Worm (Caenorhabditis elegans) whole organism, young adult: ENCODE measurements around the gene srd-50.

ENCODE experiments used
- B0336.3 ChIP-seq: fragments of 200-800 bp; sonication (Bioruptor generic); IDR thresholded peaks from 2 replicates; pipeline ENCODE4 v1.3.6; 2022; ENCODE audit warnings: missing genetic modification characterization, missing compliant biosample characterization
- D2030.7 ChIP-seq: fragments of 200-800 bp; sonication (Bioruptor generic); IDR thresholded peaks from 2 replicates; pipeline ENCODE4 v1.3.6; 2022; ENCODE audit warnings: missing genetic modification reagents, missing genetic modification characterization, missing compliant biosample characterization
- F23B12.7 ChIP-seq: sonication (generic microtip); optimal IDR thresholded peaks from 2 replicates; lab custom pipeline; 2017; ENCODE audit warnings: missing genetic modification characterization, mild to moderate bottlenecking, missing compliant biosample characterization, antibody characterized with exemption, moderate library complexity; ENCODE audit not compliant: insufficient read depth
- F37B4.10 ChIP-seq: fragments of 200-800 bp; sonication (Bioruptor generic); IDR thresholded peaks from 2 replicates; pipeline ENCODE4 v1.3.6; 2022; ENCODE audit warnings: missing genetic modification characterization, missing compliant biosample characterization
- F55B11.4 ChIP-seq: sonication (generic microtip); optimal IDR thresholded peaks from 2 replicates; lab custom pipeline; 2016; ENCODE audit warnings: missing compliant biosample characterization, missing genetic modification characterization, borderline replicate concordance; ENCODE audit not compliant: insufficient read depth
- K11D2.4 ChIP-seq: fragments of 200-800 bp; sonication (Bioruptor generic); IDR thresholded peaks from 2 replicates; pipeline ENCODE4 v1.3.6; 2022; ENCODE audit warnings: missing genetic modification reagents, missing genetic modification characterization, missing compliant biosample characterization
- Y53F4B.3 ChIP-seq: fragments of 200-800 bp; sonication (Bioruptor generic); IDR thresholded peaks from 2 replicates; pipeline ENCODE4 v1.3.6; 2022; ENCODE audit warnings: missing genetic modification reagents, missing genetic modification characterization, missing compliant biosample characterization
- Y53G8AR.9 ChIP-seq: fragments of 200-800 bp; sonication (Bioruptor generic); conservative IDR thresholded peaks from 2 replicates; pipeline ENCODE4 v1.3.6; 2022; ENCODE audit warnings: missing genetic modification reagents, missing genetic modification characterization, missing compliant biosample characterization
- Y67H2A.10 ChIP-seq: fragments of 200-800 bp; sonication (Bioruptor generic); conservative IDR thresholded peaks from 2 replicates; pipeline ENCODE4 v1.3.6; 2022; ENCODE audit warnings: missing genetic modification reagents, missing genetic modification characterization, missing compliant biosample characterization
- ZK185.1 ChIP-seq: sonication (generic microtip); optimal IDR thresholded peaks from 2 replicates; lab custom pipeline; 2016; ENCODE audit warnings: mild to moderate bottlenecking, missing genetic modification characterization, missing compliant biosample characterization; ENCODE audit not compliant: poor library complexity, severe bottlenecking
- akir-1 ChIP-seq: fragments of 200-800 bp; sonication (Bioruptor generic); optimal IDR thresholded peaks from 2 replicates; lab custom pipeline; 2018; ENCODE audit warnings: mild to moderate bottlenecking, missing genetic modification characterization, moderate library complexity, missing compliant biosample characterization
- ama-1 ChIP-seq, 3 experiments: fragments of 150-350 bp in 1 of 3; sonication (generic microtip) in 2 of 3; optimal IDR thresholded peaks; 2 replicates each; lab custom pipeline; 2014 to 2018; ENCODE audit warnings: missing biosample characterization in 2 of 3, missing genetic modification characterization in 2 of 3, missing genetic modification reagents in 2 of 3
- athp-1 ChIP-seq: sonication (generic microtip); optimal IDR thresholded peaks from 2 replicates; lab custom pipeline; 2017; ENCODE audit warnings: mild to moderate bottlenecking, missing genetic modification characterization, missing compliant biosample characterization
- attf-3 ChIP-seq: fragments of 200-800 bp; sonication (Bioruptor generic); conservative IDR thresholded peaks from 2 replicates; pipeline ENCODE4 v1.3.6; 2022; ENCODE audit warnings: missing genetic modification reagents, missing genetic modification characterization, missing compliant biosample characterization
- attf-5 ChIP-seq: fragments of 200-800 bp; sonication (Bioruptor generic); optimal IDR thresholded peaks from 2 replicates; lab custom pipeline; 2018; ENCODE audit warnings: mild to moderate bottlenecking, missing genetic modification characterization, missing compliant biosample characterization
- cebp-2 ChIP-seq: fragments of 200-800 bp; sonication (Bioruptor generic); IDR thresholded peaks from 2 replicates; pipeline ENCODE4 v1.3.6; 2022; ENCODE audit warnings: missing genetic modification characterization, missing compliant biosample characterization
- ceh-27 ChIP-seq: fragments of 200-800 bp; sonication (Bioruptor generic); optimal IDR thresholded peaks from 2 replicates; lab custom pipeline; 2018; ENCODE audit warnings: mild to moderate bottlenecking, missing genetic modification characterization, moderate library complexity, missing compliant biosample characterization
- chd-7 ChIP-seq: sonication (generic microtip); optimal IDR thresholded peaks from 2 replicates; lab custom pipeline; 2016; ENCODE audit warnings: mild to moderate bottlenecking, missing genetic modification characterization, moderate library complexity, missing compliant biosample characterization
- die-1 ChIP-seq: sonication (generic microtip); optimal IDR thresholded peaks from 2 replicates; lab custom pipeline; 2016; ENCODE audit warnings: missing genotype, mild to moderate bottlenecking, missing genetic modification characterization, missing compliant biosample characterization
- dox-1 ChIP-seq: fragments of 200-800 bp; sonication (Bioruptor generic); IDR thresholded peaks from 2 replicates; pipeline ENCODE4 v1.3.6; 2022; ENCODE audit warnings: missing genetic modification reagents, missing genetic modification characterization, missing compliant biosample characterization
- egl-44 ChIP-seq: fragments of 200-800 bp; sonication (Bioruptor generic); IDR thresholded peaks from 2 replicates; pipeline ENCODE4 v1.3.6; 2022; ENCODE audit warnings: missing genetic modification reagents, missing genetic modification characterization, missing compliant biosample characterization
- egrh-3 ChIP-seq: fragments of 200-800 bp; sonication (Bioruptor generic); IDR thresholded peaks from 2 replicates; pipeline ENCODE4 v1.3.6; 2022; ENCODE audit warnings: missing genetic modification reagents, missing genetic modification characterization, missing compliant biosample characterization
- ets-4 ChIP-seq: fragments of 200-800 bp; sonication (Bioruptor generic); optimal IDR thresholded peaks from 2 replicates; lab custom pipeline; 2018; ENCODE audit warnings: mild to moderate bottlenecking, missing genetic modification characterization, missing compliant biosample characterization
- gei-17 ChIP-seq: fragments of 200-800 bp; sonication (Bioruptor generic); optimal IDR thresholded peaks from 2 replicates; lab custom pipeline; 2018; ENCODE audit warnings: mild to moderate bottlenecking, missing genetic modification characterization, missing compliant biosample characterization
- hmg-1.2 ChIP-seq: fragments of 200-800 bp; sonication (Bioruptor generic); IDR thresholded peaks from 2 replicates; pipeline ENCODE4 v1.3.6; 2022; ENCODE audit warnings: missing genetic modification reagents, missing genetic modification characterization, missing compliant biosample characterization
- lag-1 ChIP-seq: fragments of 200-800 bp; sonication (Bioruptor generic); IDR thresholded peaks from 2 replicates; pipeline ENCODE4 v1.3.6; 2022; ENCODE audit warnings: missing genetic modification reagents, missing genetic modification characterization, missing compliant biosample characterization
- let-607 ChIP-seq, 2 experiments: fragments of 200-800 bp in 1 of 2; sonication (Bioruptor generic) in 1 of 2; sonication (generic microtip) in 1 of 2; optimal IDR thresholded peaks; 2 replicates each; lab custom pipeline; 2016 to 2018; ENCODE audit warnings: mild to moderate bottlenecking in 2 of 2, missing compliant biosample characterization in 2 of 2, missing genetic modification characterization in 2 of 2, moderate library complexity in 2 of 2, missing genotype in 1 of 2
- lin-26 ChIP-seq: fragments of 200-800 bp; sonication (Bioruptor generic); IDR thresholded peaks from 2 replicates; pipeline ENCODE4 v1.3.6; 2022; ENCODE audit warnings: missing genetic modification reagents, missing genetic modification characterization, missing compliant biosample characterization
- lin-35 ChIP-seq, 3 experiments: fragments of 150-350 bp in 2 of 3; sonication (generic microtip) in 1 of 3; optimal IDR thresholded peaks; 2 replicates each; lab custom pipeline; 2014 to 2018; ENCODE audit warnings: missing biosample characterization in 3 of 3, missing genetic modification characterization in 3 of 3, missing genetic modification reagents in 3 of 3
- madf-10 ChIP-seq: sonication (generic microtip); optimal IDR thresholded peaks from 2 replicates; lab custom pipeline; 2016; ENCODE audit warnings: mild to moderate bottlenecking, missing genetic modification characterization, missing compliant biosample characterization
- madf-6 ChIP-seq: fragments of 200-800 bp; sonication (Bioruptor generic); IDR thresholded peaks from 2 replicates; pipeline ENCODE4 v1.3.6; 2022; ENCODE audit warnings: missing genetic modification reagents, missing genetic modification characterization, missing compliant biosample characterization
- mcd-1 ChIP-seq: fragments of 200-800 bp; sonication (Bioruptor generic); IDR thresholded peaks from 2 replicates; pipeline ENCODE4 v1.3.6; 2022; ENCODE audit warnings: missing genetic modification reagents, missing genetic modification characterization, missing compliant biosample characterization
- mel-28 ChIP-seq: sonication (generic microtip); optimal IDR thresholded peaks from 2 replicates; lab custom pipeline; 2016; ENCODE audit warnings: borderline replicate concordance, mild to moderate bottlenecking, missing genetic modification characterization, missing compliant biosample characterization
- nfyb-1 ChIP-seq: fragments of 200-800 bp; sonication (Bioruptor generic); IDR thresholded peaks from 2 replicates; pipeline ENCODE4 v1.3.6; 2022; ENCODE audit warnings: missing genetic modification reagents, missing genetic modification characterization, missing compliant biosample characterization
- nhr-179 ChIP-seq: sonication (generic microtip); optimal IDR thresholded peaks from 2 replicates; lab custom pipeline; 2016; ENCODE audit warnings: mild to moderate bottlenecking, missing genetic modification characterization, missing compliant biosample characterization
- nhr-80 ChIP-seq: sonication (generic microtip); optimal IDR thresholded peaks from 2 replicates; lab custom pipeline; 2016; ENCODE audit warnings: missing genetic modification characterization, missing compliant biosample characterization
- nhr-90 ChIP-seq: sonication (generic microtip); optimal IDR thresholded peaks from 2 replicates; lab custom pipeline; 2016; ENCODE audit warnings: missing genotype, mild to moderate bottlenecking, missing genetic modification characterization, missing compliant biosample characterization
- pha-4 ChIP-seq: fragments of 150-350 bp; sonication (generic microtip); optimal IDR thresholded peaks from 2 replicates; lab custom pipeline; 2014; ENCODE audit warnings: missing biosample characterization, missing genetic modification reagents, missing genetic modification characterization
- rcor-1 ChIP-seq: fragments of 200-800 bp; sonication (Bioruptor generic); IDR thresholded peaks from 2 replicates; pipeline ENCODE4 v1.3.6; 2022; ENCODE audit warnings: missing genetic modification reagents, missing genetic modification characterization, missing compliant biosample characterization
- sea-2 ChIP-seq: fragments of 200-800 bp; sonication (Bioruptor generic); IDR thresholded peaks from 2 replicates; pipeline ENCODE4 v1.3.6; 2022; ENCODE audit warnings: missing genetic modification characterization, missing compliant biosample characterization
- tbp1 ChIP-seq: fragments of 200-800 bp; sonication (Bioruptor generic); optimal IDR thresholded peaks from 2 replicates; lab custom pipeline; 2018; ENCODE audit warnings: mild to moderate bottlenecking, missing genetic modification characterization, missing compliant biosample characterization
- xnd-1 ChIP-seq: sonication (generic microtip); optimal IDR thresholded peaks from 2 replicates; lab custom pipeline; 2016; ENCODE audit warnings: missing genotype, missing genetic modification reagents, missing genetic modification characterization, missing compliant biosample characterization
- zfh-2 ChIP-seq: fragments of 200-800 bp; sonication (Bioruptor generic); conservative IDR thresholded peaks from 2 replicates; pipeline ENCODE4 v1.3.6; 2022; ENCODE audit warnings: missing genetic modification reagents, missing genetic modification characterization, missing compliant biosample characterization
- ztf-18 ChIP-seq: sonication (generic microtip); optimal IDR thresholded peaks from 2 replicates; lab custom pipeline; 2016; ENCODE audit warnings: missing genotype, mild to moderate bottlenecking, missing genetic modification characterization, missing compliant biosample characterization
- ztf-22 ChIP-seq: fragments of 200-800 bp; sonication (Bioruptor generic); optimal IDR thresholded peaks from 2 replicates; lab custom pipeline; 2018; ENCODE audit warnings: mild to moderate bottlenecking, missing genetic modification characterization, moderate library complexity, missing compliant biosample characterization
- ztf-3 ChIP-seq: fragments of 200-800 bp; sonication (Bioruptor generic); optimal IDR thresholded peaks from 2 replicates; lab custom pipeline; 2018; ENCODE audit warnings: mild to moderate bottlenecking, missing genetic modification characterization, missing compliant biosample characterization

Gene srd-50

ce11 chrX:13527347-13528092 lies 45.9 kb upstream of the srd-50 start, which contains the start of gene pab-2:
Gene pab-2, minus strand, starts transcription at chrX:13527415.
- TF ChIP-seq athp-1: no peak
- TF ChIP-seq D2030.7 (GFP tag; lab: Robert Waterston, UW): no peak
- TF ChIP-seq sea-2: no peak
- no peak for TF ChIP-seq xnd-1 (tag; lab: Kevin White, UChicago)
- peak; percentile 56; the same call in 1 of the 2 replicates for TF ChIP-seq B0336.3
- peak; percentile 9 for TF ChIP-seq die-1 (tag; lab: Kevin White, UChicago)
- TF ChIP-seq nhr-80 (tag; lab: Kevin White, UChicago): peak; percentile 97
- TF ChIP-seq lag-1 (GFP tag; lab: Robert Waterston, UW): no peak
- peak; percentile 58 for TF ChIP-seq egrh-3 (GFP tag; lab: Robert Waterston, UW)
- peak in 1 of 3 experiments; percentile 44 for TF ChIP-seq lin-35 (GFP tag; optimal IDR thresholded peaks at IDR 0.05; lab: Kevin White, UChicago)
- TF ChIP-seq lin-26 (GFP tag; lab: Robert Waterston, UW): 0 out of 2 replicates have a peak, but pooled peaks have one; percentile 43
- 0 out of 2 replicates have a peak, but pooled peaks have one; percentile 43 for TF ChIP-seq F37B4.10 (GFP tag; lab: Robert Waterston, UW)
- TF ChIP-seq Y53G8AR.9 (GFP tag; lab: Robert Waterston, UW): 0 out of 2 replicates have a peak, but pooled peaks have one; percentile 59
- TF ChIP-seq nhr-90 (tag; lab: Kevin White, UChicago): peak; percentile 63
- TF ChIP-seq attf-3 (GFP tag; lab: Robert Waterston, UW): no peak
- no peak for TF ChIP-seq Y67H2A.10 (GFP tag; lab: Robert Waterston, UW)
- TF ChIP-seq ZK185.1 (tag; lab: Kevin White, UChicago): peak; percentile 46
- TF ChIP-seq akir-1 (GFP tag; lab: Kevin White, UChicago): peak; percentile 69
- TF ChIP-seq pha-4 (tag; lab: Kevin White, UChicago): no peak
- no peak for TF ChIP-seq ama-1 (optimal IDR thresholded peaks at IDR 0.05; lab: Kevin White, UChicago)
- no peak for TF ChIP-seq ama-1 (GFP tag; optimal IDR thresholded peaks at IDR 0.05; lab: Kevin White, UChicago)
- TF ChIP-seq tbp1 (GFP tag; lab: Kevin White, UChicago): peak; percentile 65
- TF ChIP-seq ets-4 (GFP tag; lab: Kevin White, UChicago): peak; percentile 46
- TF ChIP-seq K11D2.4 (GFP tag; lab: Robert Waterston, UW): peak; percentile 63; the same call in 1 of the 2 replicates
- no peak for TF ChIP-seq F55B11.4 (tag; lab: Kevin White, UChicago)
- peak; percentile 43 for TF ChIP-seq ztf-22 (GFP tag; lab: Kevin White, UChicago)
- TF ChIP-seq rcor-1 (GFP tag; lab: Robert Waterston, UW): 0 out of 2 replicates have a peak, but pooled peaks have one; percentile 27
- peak; percentile 53 for TF ChIP-seq madf-10 (tag; lab: Kevin White, UChicago)
- no peak for TF ChIP-seq ztf-3 (GFP tag; lab: Kevin White, UChicago)
- peak; percentile 71; the same call in 1 of the 2 replicates for TF ChIP-seq egl-44 (GFP tag; lab: Robert Waterston, UW)
- TF ChIP-seq chd-7 (tag; lab: Kevin White, UChicago): peak; percentile 76
- peak; percentile 40 for TF ChIP-seq gei-17
- TF ChIP-seq nfyb-1 (GFP tag; lab: Robert Waterston, UW): no peak
- peak; percentile 17 for TF ChIP-seq ztf-18
- TF ChIP-seq nhr-179 (tag; lab: Kevin White, UChicago): no peak
- TF ChIP-seq hmg-1.2 (GFP tag; lab: Robert Waterston, UW): peak; percentile 65
- no peak for TF ChIP-seq F23B12.7 (tag; lab: Kevin White, UChicago)
- TF ChIP-seq dox-1: peak; percentile 74
- peak; percentile 30; the same call in 1 of the 2 replicates for TF ChIP-seq madf-6 (GFP tag; lab: Robert Waterston, UW)
- TF ChIP-seq ceh-27 (GFP tag; lab: Kevin White, UChicago): peak; percentile 55
- no peak for TF ChIP-seq mel-28 (tag; lab: Kevin White, UChicago)
- 0 out of 2 replicates have a peak, but pooled peaks have one; percentile 84 for TF ChIP-seq cebp-2 (GFP tag; lab: Robert Waterston, UW)
- TF ChIP-seq Y53F4B.3 (GFP tag; lab: Robert Waterston, UW): no peak
- peak; percentile 84 to 85 for TF ChIP-seq let-607 (tag; optimal IDR thresholded peaks at IDR 0.05; lab: Kevin White, UChicago)
- peak; percentile 97 for TF ChIP-seq zfh-2 (GFP tag; lab: Robert Waterston, UW)
- peak; percentile 65 for TF ChIP-seq mcd-1 (GFP tag; lab: Robert Waterston, UW)
- peak; percentile 53 for TF ChIP-seq attf-5 (GFP tag; lab: Kevin White, UChicago)
